Worm (Caenorhabditis elegans) whole organism, L4/young adult: Measurements from ENCODE around the gene C16D9.4.

Experiments used
- W03F9.2 ChIP-seq: fragments of 150-350 bp; optimal IDR thresholded peaks from 2 replicates; lab custom pipeline; 2014; ENCODE audit warnings: missing biosample characterization, missing genetic modification characterization
- dao-5 ChIP-seq: sonication (generic microtip); optimal IDR thresholded peaks from 2 replicates; lab custom pipeline; 2016; ENCODE audit warnings: missing genotype, missing genetic modification characterization, moderate library complexity, missing compliant biosample characterization
- him-1 ChIP-seq: sonication (generic microtip); optimal IDR thresholded peaks from 2 replicates; lab custom pipeline; 2016; ENCODE audit warnings: missing genotype, missing genetic modification reagents, missing genetic modification characterization, missing compliant biosample characterization

C16D9.4 gene

DNA sequence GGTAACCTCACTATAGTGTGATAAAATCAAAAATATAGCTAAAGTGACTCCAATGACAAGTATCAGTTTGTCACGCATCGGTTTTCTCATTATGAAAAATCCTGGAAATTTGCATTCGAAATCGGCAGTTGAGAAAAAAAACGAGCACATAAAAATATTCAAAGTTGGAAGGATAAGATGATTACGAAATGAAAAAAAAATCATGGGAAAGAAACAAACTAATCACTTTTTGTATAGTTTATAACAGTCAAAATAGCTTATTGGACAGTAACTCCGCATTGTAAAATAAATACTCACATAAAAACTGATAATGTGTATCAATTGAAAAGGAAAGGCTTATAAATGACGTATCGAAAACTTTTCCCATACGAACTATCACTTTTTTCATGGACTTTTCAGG, at the start of gene C16D9.4:
C16D9.4 (minus strand) TSS at position 101 of the 400 bp plus-strand sequence.
- TF ChIP-seq him-1 (tag; lab: Kevin White, UChicago) (no peak), dao-5 (tag; lab: Kevin White, UChicago) (no peak), W03F9.2 (no peak)

DNA sequence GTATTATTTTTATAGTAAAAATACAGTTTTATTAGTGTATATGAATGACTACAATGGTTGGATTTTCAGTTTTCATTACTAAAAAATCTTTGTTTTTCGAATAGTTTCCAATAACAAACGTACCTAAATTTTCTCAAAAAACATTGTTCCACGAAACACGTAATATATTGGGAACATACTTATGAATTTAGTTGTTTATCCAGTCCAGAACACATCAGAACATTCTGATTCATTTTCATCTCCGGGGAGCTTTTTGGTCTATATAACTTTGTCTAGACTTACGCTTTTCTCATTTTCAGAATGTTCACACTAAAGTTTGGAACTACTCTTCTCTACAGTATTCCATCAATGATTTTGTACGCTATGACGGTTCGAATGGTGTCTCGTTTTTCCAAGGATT, 49.1 kb upstream of the C16D9.4 start, which contains the start of gene srg-33:
srg-33 (plus strand) TSS at position 301 of the 400 bp plus-strand sequence.
- TF ChIP-seq him-1 (tag; lab: Kevin White, UChicago), result no peak
- TF ChIP-seq W03F9.2, result no peak
- TF ChIP-seq dao-5 (tag; lab: Kevin White, UChicago), result no peak

DNA sequence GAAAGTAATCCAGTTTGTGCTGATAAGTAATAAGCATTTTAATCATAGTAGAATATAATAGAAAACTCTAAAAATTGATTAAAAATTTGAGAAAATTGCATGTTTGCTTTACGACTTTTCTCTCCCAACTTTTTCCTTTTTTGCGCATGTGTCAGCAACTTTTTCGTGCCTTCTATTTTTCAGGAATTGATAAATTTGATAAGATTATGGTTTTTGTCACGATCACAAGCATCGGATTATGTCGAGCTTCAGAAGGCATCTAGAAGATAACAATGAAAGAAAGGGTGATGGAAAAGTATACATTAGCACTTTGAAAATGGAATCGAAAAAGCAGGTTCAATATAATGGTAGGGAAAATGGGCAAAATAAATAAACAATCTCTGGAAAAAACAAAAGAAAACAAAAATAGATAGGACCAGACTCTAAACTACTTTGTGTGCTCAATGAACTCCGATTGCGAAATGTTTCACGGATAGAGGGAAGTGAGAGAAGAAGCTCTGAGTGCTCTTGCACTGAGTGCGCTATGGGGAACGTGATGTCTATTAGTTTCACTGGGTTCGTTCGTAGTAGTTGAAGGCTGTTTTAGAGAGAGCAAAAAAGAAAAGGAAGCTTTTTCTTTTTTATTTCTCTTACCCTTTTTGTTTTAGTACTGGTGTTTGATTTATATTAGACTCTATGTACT, 45.6 kb upstream of the C16D9.4 start:
- TF ChIP-seq W03F9.2, result no peak
- no peak for TF ChIP-seq dao-5 (tag; lab: Kevin White, UChicago)
- no peak for TF ChIP-seq him-1 (tag; lab: Kevin White, UChicago)

DNA sequence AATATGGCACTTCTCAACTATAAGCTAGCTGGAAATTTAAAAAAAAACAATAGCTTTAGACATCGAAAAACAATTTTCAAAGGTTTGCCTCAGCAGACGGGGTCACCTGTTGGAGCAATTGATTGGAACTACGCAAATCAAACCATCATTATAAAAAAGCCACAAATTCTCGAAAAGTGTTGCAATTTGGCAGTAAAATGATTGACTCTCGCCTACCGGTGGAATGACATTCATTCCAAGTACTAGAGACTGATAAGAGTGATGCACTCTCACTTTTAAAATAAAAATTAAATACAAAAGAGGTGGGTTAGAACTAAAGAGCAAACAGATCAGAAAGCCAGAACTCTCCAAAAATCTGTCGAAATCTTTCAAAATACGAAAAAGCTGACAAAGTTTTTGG, 42.8 kb upstream of the C16D9.4 start:
- TF ChIP-seq dao-5 (tag; lab: Kevin White, UChicago) (no peak), W03F9.2 (no peak), him-1 (tag; lab: Kevin White, UChicago) (no peak)

DNA sequence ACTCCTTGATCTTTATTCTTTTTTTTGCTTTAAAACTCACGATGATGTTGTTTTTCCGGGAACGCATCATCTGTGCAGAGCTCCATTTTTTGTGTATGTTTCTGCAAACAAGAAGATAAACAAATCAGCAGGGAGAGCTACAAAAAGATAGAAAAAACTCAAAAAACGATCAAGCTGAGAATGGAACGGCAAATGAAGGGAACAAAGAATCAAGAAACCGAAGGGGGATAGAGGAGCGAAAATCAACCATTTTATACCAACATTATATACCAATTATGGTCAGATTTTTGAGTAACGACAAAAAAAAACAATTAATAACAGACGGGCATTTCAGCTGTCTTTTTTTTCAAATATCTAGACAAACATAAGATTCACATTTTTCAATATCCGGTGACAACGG, 42.1 kb upstream of the C16D9.4 start, which contains the start of gene slc-17.5:
slc-17.5 (minus strand) TSS at position 101 of the 400 bp plus-strand sequence.
- TF ChIP-seq him-1 (tag; lab: Kevin White, UChicago), result no peak
- TF ChIP-seq W03F9.2, result no peak
- no peak for TF ChIP-seq dao-5 (tag; lab: Kevin White, UChicago)

DNA sequence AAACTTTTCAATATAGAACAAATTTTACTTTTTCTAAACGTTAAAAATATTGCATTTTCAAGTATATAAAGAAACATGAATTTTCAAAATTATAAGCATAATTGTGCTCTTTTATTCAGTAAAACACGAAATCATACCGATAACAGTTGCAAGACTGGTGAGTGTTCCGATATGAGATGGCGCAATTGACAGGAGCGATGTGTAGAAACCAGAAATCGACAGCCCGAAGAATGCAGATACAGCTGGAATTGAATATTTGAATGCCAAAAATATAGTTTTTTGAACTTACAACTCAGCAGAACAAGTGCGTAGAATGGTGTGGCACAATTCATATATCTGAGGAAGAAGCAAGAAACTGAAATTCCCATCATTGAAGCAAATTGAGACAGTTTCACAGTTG, 40.2 kb upstream of the C16D9.4 start:
- TF ChIP-seq dao-5 (tag; lab: Kevin White, UChicago) (no peak), him-1 (tag; lab: Kevin White, UChicago) (no peak), W03F9.2 (no peak)

ce11 chrV:8281646-8282045, 38.9 kb upstream of the C16D9.4 start:
- TF ChIP-seq dao-5 (tag; lab: Kevin White, UChicago) (no peak), W03F9.2 (no peak), him-1 (tag; lab: Kevin White, UChicago) (no peak)

DNA sequence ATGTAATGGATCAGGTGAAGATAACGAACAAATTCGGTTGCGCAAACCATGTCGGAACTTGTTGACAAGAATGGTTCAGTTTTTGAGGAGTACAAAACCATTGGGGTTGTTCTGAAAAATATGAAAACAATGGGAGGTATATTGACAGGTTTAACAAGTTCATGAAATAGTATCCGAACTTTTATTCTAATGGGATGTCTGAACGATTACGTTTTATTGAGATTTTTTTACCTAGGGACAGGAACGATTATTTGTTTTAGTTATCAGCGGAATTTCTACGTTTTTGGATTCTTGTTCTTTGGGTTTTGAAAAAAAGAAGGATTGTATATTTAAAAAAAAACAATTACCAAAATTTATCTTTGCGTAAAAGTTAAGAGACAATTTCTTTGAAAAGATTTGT, 38.1 kb upstream of the C16D9.4 start, which contains the start of gene str-135:
str-135 (minus strand) TSS at position 101 of the 400 bp plus-strand sequence.
- TF ChIP-seq dao-5 (tag; lab: Kevin White, UChicago), result no peak
- no peak for TF ChIP-seq him-1 (tag; lab: Kevin White, UChicago)
- TF ChIP-seq W03F9.2, result no peak

DNA sequence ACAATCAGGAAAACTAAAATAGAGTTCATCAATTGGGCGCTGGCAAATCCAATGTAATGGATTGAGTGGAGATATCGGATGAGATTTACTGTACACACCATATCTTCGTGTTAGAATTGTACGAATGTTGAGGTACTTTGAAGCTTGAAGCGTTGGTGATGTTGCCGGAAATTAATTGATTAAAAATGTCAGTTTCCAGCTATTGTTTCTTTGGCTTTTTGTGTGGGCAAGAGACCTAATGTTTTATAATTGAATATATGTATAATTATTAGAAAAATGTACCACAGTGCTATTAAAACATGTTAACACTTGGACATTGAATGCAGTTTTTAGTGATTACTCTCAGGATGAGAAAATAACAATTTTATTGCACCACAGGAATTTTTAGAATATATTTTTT, 36.1 kb upstream of the C16D9.4 start, which contains the start of gene str-136:
str-136 (minus strand) TSS at position 101 of the 400 bp plus-strand sequence.
- TF ChIP-seq dao-5 (tag; lab: Kevin White, UChicago) (no peak), W03F9.2 (no peak), him-1 (tag; lab: Kevin White, UChicago) (no peak)

- no peak for TF ChIP-seq dao-5 (tag; lab: Kevin White, UChicago)
- TF ChIP-seq W03F9.2, result no peak
- TF ChIP-seq him-1 (tag; lab: Kevin White, UChicago), result no peak
Observed at ce11 chrV:8271995-8272394, 29.3 kb upstream of the C16D9.4 start, which contains the start of gene asp-5. TSS of gene asp-5 (plus strand) at chrV:8272385.

ce11 chrV:8271395-8271794, 28.7 kb upstream of the C16D9.4 start:
- TF ChIP-seq him-1 (tag; lab: Kevin White, UChicago) (no peak), W03F9.2 (no peak), dao-5 (tag; lab: Kevin White, UChicago) (no peak)

- TF ChIP-seq him-1 (tag; lab: Kevin White, UChicago) (no peak), dao-5 (tag; lab: Kevin White, UChicago) (no peak), W03F9.2 (no peak)
Observed at ce11 chrV:8269878-8270277, 27.2 kb upstream of the C16D9.4 start.

ce11 chrV:8268902-8269301, 26.2 kb upstream of the C16D9.4 start, which contains the start of the genes asp-6 and asp-12:
TSS of gene asp-6 (minus strand) at chrV:8268937.
TSS of gene asp-12 (plus strand) at chrV:8269210.
- TF ChIP-seq him-1 (tag; lab: Kevin White, UChicago), result no peak

DNA sequence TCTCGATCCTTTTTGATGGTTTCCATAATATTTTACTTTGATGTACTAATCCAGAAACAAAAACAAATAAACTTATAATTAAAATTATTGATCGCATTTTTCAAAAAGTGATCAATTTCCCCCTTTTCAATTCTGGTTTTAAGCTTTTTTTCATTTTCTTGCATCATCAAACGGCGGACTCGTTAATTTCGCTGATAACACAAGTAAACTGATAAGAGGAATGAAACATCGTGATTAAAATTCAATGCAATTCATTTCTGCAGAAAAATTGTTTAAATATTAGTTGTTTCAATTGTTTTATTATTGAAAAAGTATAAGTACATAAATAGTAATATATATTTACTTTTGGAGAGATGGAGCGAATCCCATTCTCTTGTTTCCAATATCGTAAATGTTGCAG, 24.6 kb upstream of the C16D9.4 start:
- TF ChIP-seq dao-5 (tag; lab: Kevin White, UChicago) (no peak), W03F9.2 (no peak), him-1 (tag; lab: Kevin White, UChicago) (no peak)
